Fruit fly (Drosophila melanogaster): ENCODE data around the gene Smyd3.

Smyd3 gene

dm6 chrX:2603851-2604505 lies 4.7 kb downstream of the Smyd3 start, which contains the start of the genes Klp3A and Zw10 (continued):
- no peak for TF ChIP-seq ci (GFP tag; IDR thresholded peaks at IDR 0.05)
- TF ChIP-seq amos (GFP tag; IDR thresholded peaks at IDR 0.05; ENCODE audit: partially characterized antibody), result peak; percentile 18; the same call in 1 of the 2 replicates
- no peak for TF ChIP-seq sob (GFP tag; IDR thresholded peaks at IDR 0.05)
- no peak for TF ChIP-seq sc (optimal IDR thresholded peaks at IDR 0.05)
- no peak for TF ChIP-seq sc (GFP tag; optimal IDR thresholded peaks at IDR 0.05)
- no peak for TF ChIP-seq Hr39 (optimal IDR thresholded peaks at IDR 0.05)
- no peak for TF ChIP-seq CG7556 (GFP tag; optimal IDR thresholded peaks at IDR 0.05)
- TF ChIP-seq pita (GFP tag; optimal IDR thresholded peaks at IDR 0.05), result no peak
- no peak for TF ChIP-seq ftz-f1 (GFP tag; optimal IDR thresholded peaks at IDR 0.05)
- no peak for TF ChIP-seq H15 (GFP tag; IDR thresholded peaks at IDR 0.05)
- TF ChIP-seq CG17612 (GFP tag; IDR thresholded peaks at IDR 0.05), result no peak
- peak; percentile 70 for TF ChIP-seq Scr (GFP tag; IDR thresholded peaks at IDR 0.05; ENCODE audit: partially characterized antibody)
- peak; percentile 8; the same call in 1 of the 4 replicates for TF ChIP-seq Gug (GFP tag; IDR thresholded peaks at IDR 0.05)
- 0 out of 2 replicates have a peak, but pooled peaks have one; percentile 21 for TF ChIP-seq ato (GFP tag; IDR thresholded peaks at IDR 0.05; ENCODE audit: partially characterized antibody)
- TF ChIP-seq CG14710 (tag; optimal IDR thresholded peaks at IDR 0.05), result peak; percentile 42
- no peak for TF ChIP-seq Lhr (GFP tag; optimal IDR thresholded peaks at IDR 0.05)
- no peak for TF ChIP-seq ac (GFP tag; optimal IDR thresholded peaks at IDR 0.05)
- TF ChIP-seq CTCF (GFP tag; optimal IDR thresholded peaks at IDR 0.05), result no peak
- no peak for TF ChIP-seq wek (GFP tag; optimal IDR thresholded peaks at IDR 0.05)
- peak; percentile 63 for TF ChIP-seq vnd (GFP tag; IDR thresholded peaks at IDR 0.05; ENCODE audit: partially characterized antibody)
- no peak for TF ChIP-seq TFAM (GFP tag; optimal IDR thresholded peaks at IDR 0.05)
- no peak for TF ChIP-seq CG10462 (GFP tag; optimal IDR thresholded peaks at IDR 0.05)
- no peak for TF ChIP-seq Dad (GFP tag; optimal IDR thresholded peaks at IDR 0.05)
- no peak for TF ChIP-seq crc (GFP tag; optimal IDR thresholded peaks at IDR 0.05)
- no peak for TF ChIP-seq CG11247 (GFP tag; IDR thresholded peaks at IDR 0.05)
- TF ChIP-seq crp (GFP tag; optimal IDR thresholded peaks at IDR 0.05), result no peak
- no peak for TF ChIP-seq sens-2 (GFP tag; IDR thresholded peaks at IDR 0.05)
- no peak for TF ChIP-seq CG13296 (GFP tag; optimal IDR thresholded peaks at IDR 0.05)
- peak; percentile 45 for TF ChIP-seq lilli (GFP tag; optimal IDR thresholded peaks at IDR 0.05)
- no peak for TF ChIP-seq CG6813 (GFP tag; optimal IDR thresholded peaks at IDR 0.05)
- TF ChIP-seq CG2678 (tag; optimal IDR thresholded peaks at IDR 0.05), result no peak
- TF ChIP-seq nerfin-1 (tag; optimal IDR thresholded peaks at IDR 0.05), result no peak
- TF ChIP-seq mld (GFP tag; IDR thresholded peaks at IDR 0.05; ENCODE audit: partially characterized antibody), result peak; percentile 41; the same call in 1 of the 3 replicates
- TF ChIP-seq CG8924 (tag; optimal IDR thresholded peaks at IDR 0.05), result no peak
- peak; percentile 81 for TF ChIP-seq Ets65A (GFP tag)
- TF ChIP-seq pho (GFP tag; optimal IDR thresholded peaks at IDR 0.05), result peak; percentile 43
- no peak for TF ChIP-seq dmrt11E (tag; optimal IDR thresholded peaks at IDR 0.05)
- peak; percentile 66; the same call in 2 of the 3 replicates for TF ChIP-seq CG34224 (GFP tag; IDR thresholded peaks at IDR 0.05; ENCODE audit: partially characterized antibody)
- peak; percentile 62 for TF ChIP-seq inv (GFP tag; IDR thresholded peaks at IDR 0.05; ENCODE audit: partially characterized antibody)
- peak; percentile 35 for TF ChIP-seq pzg (GFP tag; optimal IDR thresholded peaks at IDR 0.05)
- peak; percentile 26 for TF ChIP-seq MESR4 (GFP tag; optimal IDR thresholded peaks at IDR 0.05)
- TF ChIP-seq CG6765 (GFP tag; optimal IDR thresholded peaks at IDR 0.05), result no peak
- no peak for TF ChIP-seq gce (GFP tag; IDR thresholded peaks at IDR 0.05)
- TF ChIP-seq CG3726 (GFP tag; IDR thresholded peaks at IDR 0.05), result no peak
- no peak for TF ChIP-seq lbe (GFP tag; optimal IDR thresholded peaks at IDR 0.05)
- TF ChIP-seq ranshi (GFP tag; IDR thresholded peaks at IDR 0.05), result no peak
- TF ChIP-seq sisA (GFP tag; IDR thresholded peaks at IDR 0.05), result no peak
- TF ChIP-seq scrt (GFP tag; optimal IDR thresholded peaks at IDR 0.05), result no peak
- TF ChIP-seq grau (tag; optimal IDR thresholded peaks at IDR 0.05), result peak; percentile 41
- TF ChIP-seq YL-1 (GFP tag; optimal IDR thresholded peaks at IDR 0.05), result no peak
